Worm (Caenorhabditis elegans) whole organism, L3 larva: ENCODE results near the gene gst-6.
A peak's percentile ranks its signal among the peaks of the same experiment; 100 is the strongest.

Experiments
- daf-12 ChIP-seq: fragments of 150-350 bp; optimal IDR thresholded peaks from 2 replicates; lab custom pipeline; 2014; ENCODE audit warnings: missing biosample characterization, missing genetic modification reagents, missing genetic modification characterization
- elt-2 ChIP-seq: sonication (generic microtip); optimal IDR thresholded peaks from 2 replicates; lab custom pipeline; 2016; ENCODE audit warnings: missing genetic modification reagents, mild to moderate bottlenecking, missing genetic modification characterization, missing compliant biosample characterization
- pqm-1 ChIP-seq: fragments of 150-350 bp; optimal IDR thresholded peaks from 2 replicates; lab custom pipeline; 2017; ENCODE audit warnings: missing biosample characterization, missing genetic modification characterization, inconsistent platforms

- TF ChIP-seq pqm-1 (tag; lab: Kevin White, UChicago) (no peak), daf-12 (no peak), elt-2 (peak; percentile 24)
These were observed 3.7 kb downstream of the gst-6 start, which contains the start of gene gst-8 for ce11 chrII:4883412-4883811.
